Fruit fly (Drosophila melanogaster): Measurements from ENCODE around the gene loh.

The loh gene

DNA sequence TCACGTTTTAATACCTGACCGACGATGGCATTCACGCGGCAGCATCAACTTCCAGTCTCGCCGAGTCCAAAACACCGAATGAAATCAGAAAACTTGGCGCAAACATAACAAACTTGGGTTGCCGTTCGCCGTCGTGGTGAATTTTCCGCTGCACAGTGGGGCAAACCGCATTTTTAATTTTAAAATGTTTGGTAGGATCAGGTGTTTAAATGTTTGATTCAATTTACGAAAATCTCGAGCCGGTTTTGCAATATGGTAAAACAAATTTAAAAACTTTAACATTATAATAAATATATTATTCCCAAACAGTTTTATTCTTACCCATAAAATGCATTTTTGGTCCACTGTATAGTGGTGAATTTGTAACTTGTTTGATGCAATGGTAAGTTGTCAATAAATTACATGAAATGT, 31.9 kb downstream of the loh start, which contains the start of gene RluA-1 (continued):
- TF ChIP-seq ss (GFP tag; optimal IDR thresholded peaks at IDR 0.05) = peak; percentile 93 to 96
- peak; percentile 99 for TF ChIP-seq Eip78C (GFP tag)
- peak; percentile 93 for TF ChIP-seq CG16779 (tag; optimal IDR thresholded peaks at IDR 0.05)
- peak; percentile 96 for TF ChIP-seq CG1621 (tag; optimal IDR thresholded peaks at IDR 0.05)
- TF ChIP-seq CG15336 (GFP tag; IDR thresholded peaks at IDR 0.05) = peak; percentile 99
- TF ChIP-seq CG10669 (GFP tag; optimal IDR thresholded peaks at IDR 0.05) = peak; percentile 98
- peak; percentile 97 for TF ChIP-seq CG3919 (GFP tag; optimal IDR thresholded peaks at IDR 0.05)
- TF ChIP-seq CG11294 (GFP tag; IDR thresholded peaks at IDR 0.05) = peak; percentile 98
- TF ChIP-seq Hr38 (GFP tag; optimal IDR thresholded peaks at IDR 0.05) = peak; percentile 33
- peak; percentile 92 for TF ChIP-seq Sox15 (GFP tag; optimal IDR thresholded peaks at IDR 0.05)
- peak; percentile 99 for TF ChIP-seq CG32006 (GFP tag; optimal IDR thresholded peaks at IDR 0.05)
- TF ChIP-seq Lpt (GFP tag; optimal IDR thresholded peaks at IDR 0.05) = peak; percentile 97
- TF ChIP-seq Gug (GFP tag; IDR thresholded peaks at IDR 0.05) = peak; percentile 99
- TF ChIP-seq Ets21C (GFP tag; optimal IDR thresholded peaks at IDR 0.05) = peak; percentile 83
- TF ChIP-seq achi (GFP tag; optimal IDR thresholded peaks at IDR 0.05) = peak; percentile 96
- peak; percentile 82 for TF ChIP-seq Hr39 (GFP tag; optimal IDR thresholded peaks at IDR 0.05)
- TF ChIP-seq Eip93F (GFP tag; optimal IDR thresholded peaks at IDR 0.05) = peak; percentile 85
- TF ChIP-seq acj6 (GFP tag; optimal IDR thresholded peaks at IDR 0.05) = peak; percentile 97
- TF ChIP-seq CG6854 (GFP tag; optimal IDR thresholded peaks at IDR 0.05) = peak; percentile 79
- TF ChIP-seq OdsH (GFP tag; optimal IDR thresholded peaks at IDR 0.05) = peak; percentile 97
- TF ChIP-seq Hr4 (GFP tag; optimal IDR thresholded peaks at IDR 0.05) = peak; percentile 98
- peak; percentile 94 for TF ChIP-seq CG6808 (GFP tag; optimal IDR thresholded peaks at IDR 0.05)
- peak; percentile 95 for TF ChIP-seq CG8319 (GFP tag; optimal IDR thresholded peaks at IDR 0.05)
- TF ChIP-seq CG8632 (GFP tag; optimal IDR thresholded peaks at IDR 0.05) = peak; percentile 96
- TF ChIP-seq lz (GFP tag; optimal IDR thresholded peaks at IDR 0.05) = peak; percentile 91
- peak; percentile 96 for TF ChIP-seq fd59A (GFP tag; optimal IDR thresholded peaks at IDR 0.05)
- TF ChIP-seq CG6276 (GFP tag; optimal IDR thresholded peaks at IDR 0.05) = peak; percentile 99
- peak; percentile 85 for TF ChIP-seq Met (GFP tag; optimal IDR thresholded peaks at IDR 0.05)
- TF ChIP-seq eg (GFP tag; IDR thresholded peaks at IDR 0.05) = peak; percentile 99
- peak; percentile 95 for TF ChIP-seq CG6792 (GFP tag; optimal IDR thresholded peaks at IDR 0.05)
- peak; percentile 96 for TF ChIP-seq svp (GFP tag)
- TF ChIP-seq Sox14 (GFP tag; optimal IDR thresholded peaks at IDR 0.05) = peak; percentile 94
- TF ChIP-seq fkh (GFP tag; optimal IDR thresholded peaks at IDR 0.05) = peak; percentile 82
- peak; percentile 97 for TF ChIP-seq CG4318 (GFP tag; optimal IDR thresholded peaks at IDR 0.05)
- peak; percentile 94 to 96 for TF ChIP-seq salr (GFP tag; optimal IDR thresholded peaks at IDR 0.05)
- peak; percentile 90 for TF ChIP-seq Eip75B (GFP tag; optimal IDR thresholded peaks at IDR 0.05)
- TF ChIP-seq Smox (GFP tag; optimal IDR thresholded peaks at IDR 0.05) = peak; percentile 93
- peak; percentile 96 for TF ChIP-seq CG34406 (GFP tag; optimal IDR thresholded peaks at IDR 0.05)
- TF ChIP-seq vri (GFP tag; optimal IDR thresholded peaks at IDR 0.05) = no peak
- TF ChIP-seq Sox102F (GFP tag; optimal IDR thresholded peaks at IDR 0.05) = peak; percentile 93

dm6 chr2L:10474815-10475214, 32.5 kb downstream of the loh start:
- TF ChIP-seq cyc (GFP tag; optimal IDR thresholded peaks at IDR 0.05) = no peak
- TF ChIP-seq OdsH (GFP tag; optimal IDR thresholded peaks at IDR 0.05) = no peak
- no peak for TF ChIP-seq lz (GFP tag; optimal IDR thresholded peaks at IDR 0.05)
- no peak for TF ChIP-seq Hr39 (GFP tag; optimal IDR thresholded peaks at IDR 0.05)
- TF ChIP-seq CG15336 (GFP tag; IDR thresholded peaks at IDR 0.05) = no peak
- TF ChIP-seq CG6854 (GFP tag; optimal IDR thresholded peaks at IDR 0.05) = no peak
- no peak for TF ChIP-seq Sox102F (GFP tag; optimal IDR thresholded peaks at IDR 0.05)
- no peak for TF ChIP-seq CG11902 (GFP tag; optimal IDR thresholded peaks at IDR 0.05)
- TF ChIP-seq dac (GFP tag; optimal IDR thresholded peaks at IDR 0.05) = no peak
- TF ChIP-seq CG3032 (tag; optimal IDR thresholded peaks at IDR 0.05) = no peak

Measured in whole organism, prepupa.